Worm (Caenorhabditis elegans): ENCODE data around the gene C14C6.13.

Gene C14C6.13

ce11 chrV:619054-619453, 44.5 kb upstream of the C14C6.13 start, which contains the start of gene F48G7.4 (continued):
- TF ChIP-seq aly-2 (tag; optimal IDR thresholded peaks at IDR 0.05) (no peak), snpc-4 (tag; optimal IDR thresholded peaks at IDR 0.05) (peak; percentile 85), nhr-11 (tag; optimal IDR thresholded peaks at IDR 0.05) (peak; percentile 58), ama-1 (optimal IDR thresholded peaks at IDR 0.05) (no peak), nhr-25 (tag; optimal IDR thresholded peaks at IDR 0.05) (peak; percentile 4), nhr-76 (tag; optimal IDR thresholded peaks at IDR 0.05) (no peak)

- TF ChIP-seq nhr-11 (tag; optimal IDR thresholded peaks at IDR 0.05) (peak; percentile 38), nhr-77 (tag; optimal IDR thresholded peaks at IDR 0.05) (no peak)
Observed at ce11 chrV:617917-618316, 43.4 kb upstream of the C14C6.13 start.

- TF ChIP-seq unc-62 (GFP tag; optimal IDR thresholded peaks at IDR 0.05) (no peak), ama-1 (optimal IDR thresholded peaks at IDR 0.05) (no peak), elt-2 (tag; optimal IDR thresholded peaks at IDR 0.05) (no peak), ztf-4 (tag; optimal IDR thresholded peaks at IDR 0.05) (no peak), nhr-43 (tag; optimal IDR thresholded peaks at IDR 0.05; ENCODE audit: poor library complexity, severe bottlenecking) (no peak), nhr-237 (tag; optimal IDR thresholded peaks at IDR 0.05) (no peak), fkh-2 (tag; optimal IDR thresholded peaks at IDR 0.05) (no peak), sea-2 (GFP tag; optimal IDR thresholded peaks at IDR 0.05) (no peak), nhr-12 (tag; optimal IDR thresholded peaks at IDR 0.05) (no peak), jun-1 (tag; optimal IDR thresholded peaks at IDR 0.05) (no peak), nhr-28 (tag; optimal IDR thresholded peaks at IDR 0.05) (no peak), skn-1 (tag; optimal IDR thresholded peaks at IDR 0.05) (no peak), tbx-2 (tag; optimal IDR thresholded peaks at IDR 0.05) (no peak), pqm-1 (tag; optimal IDR thresholded peaks at IDR 0.05) (no peak), nhr-11 (tag; optimal IDR thresholded peaks at IDR 0.05) (no peak), ceh-82 (tag; optimal IDR thresholded peaks at IDR 0.05) (no peak), snpc-4 (tag; optimal IDR thresholded peaks at IDR 0.05) (no peak)
Observed at ce11 chrV:615275-615674, 40.7 kb upstream of the C14C6.13 start, which contains the start of gene F48G7.13. F48G7.13 (plus strand) TSS chrV:615575.

- no peak for TF ChIP-seq nhr-76 (tag; optimal IDR thresholded peaks at IDR 0.05)
- no peak for TF ChIP-seq zag-1 (tag; optimal IDR thresholded peaks at IDR 0.05)
- TF ChIP-seq nhr-12 (tag; optimal IDR thresholded peaks at IDR 0.05) = no peak
- TF ChIP-seq elt-1 (tag; optimal IDR thresholded peaks at IDR 0.05) = peak; percentile 36
- TF ChIP-seq nhr-23 (tag; optimal IDR thresholded peaks at IDR 0.05) = peak; percentile 25
- peak; percentile 5 for TF ChIP-seq snpc-4 (tag; optimal IDR thresholded peaks at IDR 0.05)
- no peak for TF ChIP-seq elt-3 (tag; optimal IDR thresholded peaks at IDR 0.05)
- TF ChIP-seq nhr-25 (tag; optimal IDR thresholded peaks at IDR 0.05) = peak; percentile 17
- peak; percentile 41 for TF ChIP-seq elt-2 (tag; optimal IDR thresholded peaks at IDR 0.05)
- TF ChIP-seq sea-2 (GFP tag; optimal IDR thresholded peaks at IDR 0.05) = no peak
- TF ChIP-seq ceh-28 (tag; optimal IDR thresholded peaks at IDR 0.05) = peak; percentile 44
- no peak for TF ChIP-seq hmg-11 (tag; optimal IDR thresholded peaks at IDR 0.05)
- TF ChIP-seq nhr-237 (tag; optimal IDR thresholded peaks at IDR 0.05) = no peak
- peak; percentile 31 for TF ChIP-seq pqm-1 (tag; optimal IDR thresholded peaks at IDR 0.05)
Observed at ce11 chrV:610217-610616, 35.7 kb upstream of the C14C6.13 start, which contains the start of gene nhr-90. nhr-90 (plus strand) TSS chrV:610512.

ce11 chrV:609671-610070, 35.1 kb upstream of the C14C6.13 start, which contains the start of gene srlf-36:
srlf-36 (minus strand) TSS chrV:609771.
- TF ChIP-seq unc-39 (tag; optimal IDR thresholded peaks at IDR 0.05) (no peak), ZK546.5 (tag; optimal IDR thresholded peaks at IDR 0.05) (no peak), egl-27 (tag; optimal IDR thresholded peaks at IDR 0.05) (no peak), ztf-11 (tag; optimal IDR thresholded peaks at IDR 0.05) (no peak), lin-39 (tag; optimal IDR thresholded peaks at IDR 0.05) (no peak), nhr-25 (tag; optimal IDR thresholded peaks at IDR 0.05) (no peak), lin-15B (tag; optimal IDR thresholded peaks at IDR 0.05) (no peak), nhr-12 (tag; optimal IDR thresholded peaks at IDR 0.05) (no peak), ceh-16 (tag; optimal IDR thresholded peaks at IDR 0.05) (no peak), nhr-77 (tag; optimal IDR thresholded peaks at IDR 0.05) (no peak), elt-3 (tag; optimal IDR thresholded peaks at IDR 0.05) (no peak), ceh-9 (tag; optimal IDR thresholded peaks at IDR 0.05) (no peak), mml-1 (tag; optimal IDR thresholded peaks at IDR 0.05) (no peak)
